Worm (Caenorhabditis elegans): ENCODE results near the gene F46C3.7.

Gene F46C3.7

DNA sequence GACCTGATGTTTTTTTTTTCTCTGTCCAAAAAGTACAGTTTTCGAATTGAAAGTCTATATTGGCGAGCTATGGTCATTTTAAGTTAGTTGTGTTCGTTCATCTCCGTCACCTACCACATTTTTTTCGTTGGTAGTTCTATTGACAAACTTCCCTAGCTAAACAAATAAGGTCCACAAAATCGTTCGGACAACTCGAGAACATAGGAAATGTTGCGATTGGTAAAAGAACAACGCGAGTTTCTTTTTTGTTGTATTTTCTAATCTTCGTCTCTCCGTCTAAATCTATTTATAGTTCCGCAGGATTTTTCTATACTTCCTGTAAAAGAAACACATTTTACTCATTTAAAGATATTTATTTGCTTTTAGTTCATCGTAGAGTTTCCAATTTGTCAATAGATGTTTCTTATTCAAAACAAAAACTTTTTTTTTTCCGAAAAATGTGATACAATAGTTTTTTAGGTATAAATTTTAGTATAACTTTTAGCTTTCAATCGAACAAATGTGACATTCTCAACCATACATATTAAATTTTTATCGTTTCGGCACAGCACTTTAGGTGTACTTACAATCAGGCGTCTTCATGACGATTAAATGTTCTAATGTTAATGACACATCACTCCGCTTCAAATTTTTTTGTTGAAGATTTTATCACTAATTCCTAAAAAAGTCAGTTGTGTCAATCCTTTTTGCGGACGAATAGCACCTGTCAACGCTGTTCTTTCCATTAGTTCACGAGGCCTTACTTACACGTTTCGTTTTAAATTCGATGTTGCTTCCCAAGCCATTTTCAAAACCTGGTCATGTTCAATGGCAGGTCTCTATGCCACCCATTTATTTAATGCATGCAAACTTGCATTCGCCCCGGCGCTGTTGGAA lies 26.8 kb downstream of the F46C3.7 start:
- no peak for TF ChIP-seq him-1 (tag; optimal IDR thresholded peaks at IDR 0.05)
- TF ChIP-seq dao-5 (tag; optimal IDR thresholded peaks at IDR 0.05): no peak
- TF ChIP-seq W03F9.2 (tag; optimal IDR thresholded peaks at IDR 0.05): no peak

DNA sequence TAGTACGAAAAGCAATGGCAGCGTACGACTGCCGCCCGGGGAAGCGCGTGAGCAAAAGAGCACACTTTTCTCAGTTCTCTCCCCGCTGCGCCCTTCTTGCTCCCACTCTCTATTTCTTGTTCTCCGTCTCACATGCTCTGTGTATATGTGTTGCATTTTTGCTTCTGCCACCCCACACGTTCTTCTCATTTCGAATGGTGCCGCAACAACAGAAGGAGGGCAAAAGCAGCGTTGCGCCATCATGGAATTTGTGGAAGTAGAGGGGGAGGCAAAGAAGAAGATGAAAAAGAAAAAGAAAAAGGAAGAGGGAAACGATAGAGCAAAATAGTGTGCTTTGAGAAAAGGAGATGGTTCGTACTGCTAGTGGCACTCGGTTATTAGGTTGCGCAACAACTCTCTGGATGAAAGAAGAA lies 27.5 kb downstream of the F46C3.7 start:
- TF ChIP-seq him-1 (tag; optimal IDR thresholded peaks at IDR 0.05) (peak; percentile 91), dao-5 (tag; optimal IDR thresholded peaks at IDR 0.05) (no peak)

DNA sequence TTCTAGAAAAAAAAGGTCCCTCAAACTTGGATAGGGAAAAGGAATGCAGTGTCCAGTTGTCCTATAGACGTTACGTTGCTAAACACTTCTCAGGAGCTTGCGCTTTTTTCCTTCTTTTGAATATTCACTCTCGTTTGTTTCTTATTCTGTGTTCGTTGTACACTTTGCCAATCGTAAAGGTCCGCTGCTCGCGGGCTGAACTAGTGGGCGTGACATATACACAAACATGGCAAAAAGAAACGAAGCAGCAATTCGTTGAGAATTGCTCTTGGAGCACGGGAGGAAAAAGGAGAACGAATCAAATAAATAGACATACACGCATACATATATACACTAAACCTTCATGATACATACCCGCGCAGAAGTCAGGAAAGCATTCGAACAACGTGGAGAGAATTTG lies 29.0 kb downstream of the F46C3.7 start:
- TF ChIP-seq him-1 (tag; optimal IDR thresholded peaks at IDR 0.05) (no peak), dao-5 (tag; optimal IDR thresholded peaks at IDR 0.05) (no peak), W03F9.2 (tag; optimal IDR thresholded peaks at IDR 0.05) (no peak)

DNA sequence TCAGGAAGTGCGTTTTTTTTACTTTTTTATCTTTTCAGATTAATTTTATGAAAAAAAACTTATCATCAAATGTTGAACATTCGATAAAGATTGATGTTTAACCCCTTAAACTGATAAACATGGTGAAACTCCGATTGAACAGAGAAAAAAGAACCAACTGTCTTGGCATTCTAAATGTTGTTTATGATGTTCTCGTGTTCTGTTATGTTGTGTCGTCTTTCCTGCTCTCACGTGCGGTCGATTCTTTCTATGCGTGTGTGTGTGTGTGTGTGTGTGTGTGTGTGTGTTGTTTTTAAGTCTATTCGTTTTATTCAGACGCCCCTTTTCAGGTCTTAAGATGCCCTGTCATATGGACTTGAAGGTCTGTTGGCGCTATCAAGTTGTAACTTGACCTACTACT lies 29.8 kb downstream of the F46C3.7 start:
- TF ChIP-seq W03F9.2 (tag; optimal IDR thresholded peaks at IDR 0.05) (peak; percentile 9), dao-5 (tag; optimal IDR thresholded peaks at IDR 0.05) (no peak)

DNA sequence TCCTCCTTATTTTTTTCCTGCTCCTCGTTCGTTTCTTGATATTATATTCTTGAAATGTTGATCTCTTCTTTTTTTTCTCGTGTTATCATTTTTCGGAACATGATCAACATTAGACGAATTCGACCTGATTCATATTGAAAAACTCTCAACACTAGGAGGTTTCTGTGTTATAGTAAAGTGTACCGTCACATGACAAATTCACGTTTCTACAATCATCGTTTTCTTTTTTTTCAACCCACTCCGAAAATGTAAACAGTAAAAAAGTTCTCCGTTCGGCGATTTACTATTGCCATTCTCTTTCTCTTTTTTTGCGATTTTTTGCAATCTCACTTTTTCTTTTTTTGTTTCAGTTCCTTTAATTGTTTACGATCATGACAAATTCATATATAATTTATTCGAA lies 31.6 kb downstream of the F46C3.7 start:
- no peak for TF ChIP-seq W03F9.2 (tag; optimal IDR thresholded peaks at IDR 0.05)
- TF ChIP-seq him-1 (tag; optimal IDR thresholded peaks at IDR 0.05): no peak
- TF ChIP-seq dao-5 (tag; optimal IDR thresholded peaks at IDR 0.05): no peak

DNA sequence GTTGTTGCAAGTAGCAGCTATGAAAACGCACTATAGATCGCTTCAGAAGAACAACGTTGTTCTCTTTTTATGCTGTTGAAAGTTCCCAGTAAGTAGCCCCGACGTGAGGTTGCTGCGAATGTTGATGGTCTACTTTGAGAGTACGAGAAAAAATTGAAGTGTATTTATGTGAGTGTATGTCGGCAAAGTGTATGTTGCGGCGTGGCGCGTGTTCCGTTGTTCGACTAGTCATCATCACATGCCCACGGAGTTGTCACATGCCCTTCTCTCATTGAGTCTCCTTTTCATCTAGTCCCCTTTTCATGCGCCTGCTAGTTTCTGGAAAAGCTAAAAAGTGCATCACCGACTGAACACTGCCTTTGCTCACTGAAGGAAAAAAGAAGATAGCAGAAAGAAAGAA lies 32.1 kb downstream of the F46C3.7 start:
- TF ChIP-seq him-1 (tag; optimal IDR thresholded peaks at IDR 0.05) (peak; percentile 66), dao-5 (tag; optimal IDR thresholded peaks at IDR 0.05) (no peak)

DNA sequence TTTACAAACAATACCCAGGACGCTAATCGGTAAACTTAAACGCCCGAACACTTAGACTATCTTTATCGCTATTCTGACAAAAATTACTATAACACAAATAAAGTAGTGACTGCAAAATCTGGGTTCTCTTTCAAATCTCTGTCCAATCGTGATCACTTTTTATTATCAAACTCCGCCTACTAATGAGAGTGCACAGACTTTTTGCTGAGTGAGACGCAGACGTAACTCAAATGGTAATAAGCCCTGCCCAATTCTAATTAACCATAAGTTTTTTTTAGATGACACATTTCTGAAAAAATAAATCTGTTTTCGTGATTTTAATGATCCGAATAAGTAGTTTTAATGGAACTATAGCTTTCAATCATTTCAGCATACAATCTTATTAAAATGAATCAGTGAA lies 32.6 kb downstream of the F46C3.7 start:
- TF ChIP-seq dao-5 (tag; optimal IDR thresholded peaks at IDR 0.05) (no peak), him-1 (tag; optimal IDR thresholded peaks at IDR 0.05) (no peak), W03F9.2 (tag; optimal IDR thresholded peaks at IDR 0.05) (no peak)

DNA sequence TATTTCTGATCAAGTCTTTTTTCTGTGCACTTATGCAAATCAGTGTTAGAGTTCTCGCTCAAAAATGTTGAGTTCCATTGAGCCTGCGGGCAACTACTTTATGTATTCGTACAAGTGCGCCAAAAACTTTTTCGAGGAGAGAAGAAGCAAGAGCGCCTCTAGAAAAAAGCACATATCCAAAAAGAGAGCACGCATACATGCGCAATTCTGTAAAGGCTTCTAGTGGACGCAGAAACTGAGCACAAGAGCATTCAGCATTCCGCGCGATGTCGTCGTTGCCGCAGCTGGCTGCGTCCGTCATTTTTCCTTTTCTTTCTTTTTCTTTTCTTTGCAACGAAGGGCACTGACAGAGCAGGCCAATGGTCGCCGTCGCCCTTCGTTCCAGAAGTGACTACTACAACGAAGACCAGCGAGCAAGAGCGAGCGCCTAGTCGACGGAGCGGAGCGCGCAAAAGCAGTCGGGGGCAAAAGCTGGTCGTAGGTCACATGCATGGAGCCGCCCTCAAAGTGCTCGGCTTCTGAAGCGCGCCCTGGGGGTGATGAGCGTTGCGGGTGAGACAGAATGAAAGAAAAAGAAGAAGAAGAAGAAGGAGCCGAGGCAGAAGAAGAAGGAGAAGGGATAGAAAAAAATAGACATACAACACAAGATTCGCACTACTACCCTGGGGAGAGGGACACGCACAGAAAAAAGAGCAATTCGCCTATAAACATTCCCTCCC lies 33.3 kb downstream of the F46C3.7 start:
- TF ChIP-seq him-1 (tag; optimal IDR thresholded peaks at IDR 0.05) (peak; percentile 93), W03F9.2 (tag; optimal IDR thresholded peaks at IDR 0.05) (peak; percentile 14), dao-5 (tag; optimal IDR thresholded peaks at IDR 0.05) (peak; percentile 19)

DNA sequence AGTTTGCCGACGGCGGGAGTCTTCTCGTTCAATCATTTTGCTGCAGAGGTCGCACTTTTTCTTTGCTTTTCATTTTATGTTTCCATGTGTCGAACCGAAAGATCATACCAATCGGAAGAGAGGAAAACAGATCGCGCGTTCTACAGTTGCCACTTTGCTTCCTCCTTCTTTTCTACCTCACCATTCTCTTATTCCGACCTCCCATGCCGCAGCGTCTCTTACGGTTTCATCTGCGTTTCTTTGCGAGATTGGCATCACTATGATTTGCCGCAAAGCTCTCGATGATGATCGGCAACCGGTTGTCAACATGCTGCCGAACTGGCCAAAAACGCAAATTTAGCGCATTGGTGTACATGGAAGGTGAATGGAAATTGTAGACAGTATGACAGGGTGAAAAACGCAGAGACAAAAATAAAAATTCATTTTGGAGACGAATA lies 34.3 kb downstream of the F46C3.7 start:
- TF ChIP-seq dao-5 (tag; optimal IDR thresholded peaks at IDR 0.05) (no peak), him-1 (tag; optimal IDR thresholded peaks at IDR 0.05) (no peak), W03F9.2 (tag; optimal IDR thresholded peaks at IDR 0.05) (no peak)

DNA sequence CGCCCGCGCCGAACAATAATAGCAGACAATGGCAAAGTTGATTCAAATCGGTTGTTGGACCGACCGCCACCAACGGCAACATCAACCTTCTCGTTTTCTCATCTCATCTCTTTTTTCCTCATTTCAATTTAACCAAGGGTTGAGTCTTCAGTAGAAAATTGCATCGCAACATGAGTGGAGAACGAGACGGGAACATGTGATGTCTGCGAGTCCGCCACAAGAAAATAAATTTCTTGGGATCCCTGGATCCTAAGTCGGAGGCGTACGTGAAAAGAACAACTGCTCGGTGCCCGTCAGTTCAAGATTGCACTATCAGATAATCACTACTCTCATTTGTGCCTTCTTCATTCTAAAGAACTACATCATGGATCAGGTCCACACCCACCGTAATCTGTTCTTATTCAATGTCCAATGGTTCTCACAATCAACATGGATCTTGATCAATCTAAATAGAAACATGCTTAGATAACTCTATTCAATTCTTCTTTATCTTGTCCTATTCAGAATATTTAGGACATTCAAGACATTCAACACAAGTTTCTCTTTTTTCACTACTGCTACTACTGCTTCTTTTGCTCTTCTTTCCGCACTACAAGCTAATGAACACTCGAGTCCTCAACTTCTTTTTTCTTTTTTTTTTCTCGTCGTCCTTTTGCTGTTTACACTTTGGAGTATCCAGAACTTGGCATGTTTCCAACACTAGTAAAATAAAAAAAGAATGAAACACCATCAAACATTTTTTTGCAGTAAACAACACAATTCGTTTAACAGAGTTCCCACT lies 35.0 kb downstream of the F46C3.7 start:
- TF ChIP-seq him-1 (tag; optimal IDR thresholded peaks at IDR 0.05): no peak
- TF ChIP-seq W03F9.2 (tag; optimal IDR thresholded peaks at IDR 0.05): no peak
- no peak for TF ChIP-seq dao-5 (tag; optimal IDR thresholded peaks at IDR 0.05)

DNA sequence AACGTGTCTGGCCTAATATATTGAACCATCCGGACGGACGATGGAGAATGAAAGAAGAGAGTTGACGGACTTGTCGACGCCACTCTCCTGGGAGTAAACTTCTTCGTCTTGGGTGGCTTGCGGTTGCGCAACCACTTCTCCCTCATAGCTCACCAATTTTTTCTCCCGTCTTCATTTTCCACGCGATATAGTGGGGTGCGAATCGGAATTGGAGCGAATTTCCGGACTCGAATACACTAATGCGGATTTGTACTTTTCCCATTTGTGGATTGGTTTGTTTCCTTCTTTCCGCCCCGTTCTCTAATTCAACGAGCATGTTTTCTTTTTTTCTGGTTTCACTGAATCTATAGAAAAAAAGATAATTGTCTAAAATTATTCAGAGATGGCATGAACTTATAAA lies 35.9 kb downstream of the F46C3.7 start:
- TF ChIP-seq him-1 (tag; optimal IDR thresholded peaks at IDR 0.05) (no peak), dao-5 (tag; optimal IDR thresholded peaks at IDR 0.05) (no peak), W03F9.2 (tag; optimal IDR thresholded peaks at IDR 0.05) (no peak)

DNA sequence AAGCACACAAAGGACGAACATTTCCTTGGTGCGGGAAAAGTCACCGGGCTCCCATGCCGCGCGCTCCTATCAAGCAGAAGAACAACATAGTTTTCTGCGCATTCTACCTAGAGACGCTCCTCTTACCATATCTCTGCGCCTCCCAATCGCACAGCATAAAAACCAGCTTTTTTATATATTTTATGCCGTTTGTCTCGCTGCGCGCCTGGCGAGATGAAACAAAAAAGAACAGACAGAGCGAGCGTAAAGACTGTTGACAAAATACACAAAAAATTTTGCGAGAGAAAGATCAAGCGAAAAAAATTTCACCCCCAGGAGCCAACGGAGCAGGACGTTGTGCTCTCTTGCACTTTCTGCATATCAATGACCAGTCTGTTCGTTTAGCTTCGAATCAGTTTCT lies 37.9 kb downstream of the F46C3.7 start:
- TF ChIP-seq W03F9.2 (tag; optimal IDR thresholded peaks at IDR 0.05): no peak
- TF ChIP-seq dao-5 (tag; optimal IDR thresholded peaks at IDR 0.05): no peak
- no peak for TF ChIP-seq him-1 (tag; optimal IDR thresholded peaks at IDR 0.05)

DNA sequence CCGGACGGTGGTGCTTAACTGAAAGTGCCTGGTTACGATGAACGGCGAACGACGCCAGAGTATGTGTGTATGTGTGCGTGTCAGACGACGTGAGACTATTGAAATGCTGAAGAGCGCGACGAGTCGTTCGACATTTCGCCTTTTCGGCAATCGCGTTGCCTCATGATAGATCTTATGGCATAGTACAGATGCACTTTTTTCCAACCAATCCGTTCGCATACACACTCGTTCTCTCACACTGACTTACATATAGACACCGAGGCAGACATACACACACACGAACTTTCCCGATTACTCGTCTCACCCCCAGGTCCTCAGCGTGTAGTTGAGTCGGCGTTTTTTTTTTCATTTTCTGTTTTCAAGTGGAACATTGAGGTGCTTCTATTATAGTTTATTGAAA lies 38.9 kb downstream of the F46C3.7 start:
- no peak for TF ChIP-seq him-1 (tag; optimal IDR thresholded peaks at IDR 0.05)
- TF ChIP-seq W03F9.2 (tag; optimal IDR thresholded peaks at IDR 0.05): no peak
- TF ChIP-seq dao-5 (tag; optimal IDR thresholded peaks at IDR 0.05): no peak
